Worm (Caenorhabditis elegans) whole organism, L2 larva: ENCODE data around the gene F47B8.8.

Experiments
- C34F6.9 ChIP-seq: fragments of 150-350 bp; optimal IDR thresholded peaks from 2 replicates; lab custom pipeline; 2014; ENCODE audit warnings: missing biosample characterization, missing genetic modification characterization
- aly-2 ChIP-seq: fragments of 150-350 bp; optimal IDR thresholded peaks from 2 replicates; lab custom pipeline; 2014; ENCODE audit warnings: missing biosample characterization, missing genetic modification characterization
- dmd-4 ChIP-seq: sonication (generic microtip); optimal IDR thresholded peaks from 2 replicates; lab custom pipeline; 2017; ENCODE audit warnings: missing biosample characterization, missing genetic modification characterization
- skn-1 ChIP-seq: sonication (generic microtip); optimal IDR thresholded peaks from 2 replicates; lab custom pipeline; 2017; ENCODE audit warnings: missing biosample characterization, missing genetic modification characterization
- unc-62 ChIP-seq: fragments of 150-350 bp; optimal IDR thresholded peaks from 2 replicates; lab custom pipeline; 2014; ENCODE audit warnings: missing biosample characterization, missing genetic modification reagents, missing genetic modification characterization

ce11 chrV:14285803-14286202, 45.7 kb upstream of the F47B8.8 start, which contains the start of gene F40G12.11:
- TF ChIP-seq skn-1 (tag; lab: Kevin White, UChicago) (no peak), unc-62 (GFP tag; lab: Kevin White, UChicago) (no peak), C34F6.9 (tag; lab: Kevin White, UChicago) (no peak), dmd-4 (tag; lab: Kevin White, UChicago) (no peak), aly-2 (no peak)
